Fruit fly (Drosophila melanogaster) whole organism, prepupa: Measurements from ENCODE around the gene Mtr4.

Experiments used
- CG16779 ChIP-seq: fragments of 200-800 bp; sonication (Bioruptor generic); optimal IDR thresholded peaks from 3 replicates; lab custom pipeline; 2017; ENCODE audit warnings: missing biosample characterization, mild to moderate bottlenecking, missing genetic modification characterization
- CG31627 ChIP-seq: fragments of 200-800 bp; sonication (Bioruptor generic); optimal IDR thresholded peaks from 3 replicates; lab custom pipeline; 2016; ENCODE audit warnings: missing biosample characterization, missing genetic modification characterization
- CG6854 ChIP-seq: fragments of 200-800 bp; sonication (Bioruptor generic); optimal IDR thresholded peaks from 2 replicates; lab custom pipeline; 2017; ENCODE audit warnings: missing biosample characterization, mild to moderate bottlenecking, missing genetic modification characterization
- Gug ChIP-seq: fragments of 200-800 bp; sonication (Bioruptor generic); IDR thresholded peaks from 2 replicates; pipeline ENCODE4 v1.3.6; 2022; ENCODE audit warnings: missing biosample characterization, missing genetic modification characterization
- vri ChIP-seq: fragments of 200-800 bp; sonication (Bioruptor generic); optimal IDR thresholded peaks from 3 replicates; lab custom pipeline; 2016; ENCODE audit warnings: missing biosample characterization, mild to moderate bottlenecking, missing genetic modification characterization

- no peak for TF ChIP-seq CG6854 (GFP tag; lab: Kevin White, UChicago)
- TF ChIP-seq Gug (GFP tag; lab: Robert Waterston, UW) = no peak
- TF ChIP-seq vri (GFP tag; lab: Kevin White, UChicago) = no peak
- TF ChIP-seq CG16779 (tag; lab: Kevin White, UChicago) = no peak
- no peak for TF ChIP-seq CG31627 (GFP tag; lab: Kevin White, UChicago)
Observed at dm6 chr2L:15745989-15746388, 6.1 kb upstream of the Mtr4 start.
